Worm (Caenorhabditis elegans): ENCODE measurements around the gene srlf-10.

Gene srlf-10

ce11 chrIII:13405504-13405903 lies 3.5 kb downstream of the srlf-10 start, which contains the start of gene nas-1:
Gene nas-1 (plus strand): TSS chrIII:13405804.
- TF ChIP-seq ztf-23 (GFP tag; IDR thresholded peaks at IDR 0.05), result no peak
- TF ChIP-seq flt-1 (GFP tag; IDR thresholded peaks at IDR 0.05), result no peak
- no peak for TF ChIP-seq ref-1 (GFP tag; conservative IDR thresholded peaks at IDR 0.05)
- TF ChIP-seq ztf-29 (GFP tag; IDR thresholded peaks at IDR 0.05), result no peak
- no peak for TF ChIP-seq cog-1 (tag; optimal IDR thresholded peaks at IDR 0.05)
- no peak for TF ChIP-seq med-1 (GFP tag; optimal IDR thresholded peaks at IDR 0.05; ENCODE audit: insufficient read depth)
- no peak for TF ChIP-seq T22C8.4 (GFP tag; IDR thresholded peaks at IDR 0.05)
- TF ChIP-seq tab-1 (GFP tag; IDR thresholded peaks at IDR 0.05), result no peak
- TF ChIP-seq klf-2 (GFP tag; conservative IDR thresholded peaks at IDR 0.05), result no peak

- TF ChIP-seq flt-1 (GFP tag; IDR thresholded peaks at IDR 0.05) (no peak), ref-1 (GFP tag; conservative IDR thresholded peaks at IDR 0.05) (no peak), tab-1 (GFP tag; IDR thresholded peaks at IDR 0.05) (no peak), T22C8.4 (GFP tag; IDR thresholded peaks at IDR 0.05) (no peak), cog-1 (tag; optimal IDR thresholded peaks at IDR 0.05) (no peak), ztf-29 (GFP tag; IDR thresholded peaks at IDR 0.05) (no peak), ztf-23 (GFP tag; IDR thresholded peaks at IDR 0.05) (no peak), med-1 (GFP tag; optimal IDR thresholded peaks at IDR 0.05; ENCODE audit: insufficient read depth) (no peak), klf-2 (GFP tag; conservative IDR thresholded peaks at IDR 0.05) (no peak)
These were observed 7.5 kb downstream of the srlf-10 start, which contains the start of gene myo-6 for ce11 chrIII:13409498-13409897. Gene myo-6 (plus strand): TSS chrIII:13409798.

ce11 chrIII:13411202-13411601 lies 9.2 kb downstream of the srlf-10 start:
- TF ChIP-seq med-1 (GFP tag; optimal IDR thresholded peaks at IDR 0.05; ENCODE audit: insufficient read depth), result no peak
- TF ChIP-seq flt-1 (GFP tag; IDR thresholded peaks at IDR 0.05), result no peak
- no peak for TF ChIP-seq cog-1 (tag; optimal IDR thresholded peaks at IDR 0.05)
- no peak for TF ChIP-seq T22C8.4 (GFP tag; IDR thresholded peaks at IDR 0.05)
- no peak for TF ChIP-seq ztf-29 (GFP tag; IDR thresholded peaks at IDR 0.05)
- no peak for TF ChIP-seq klf-2 (GFP tag; conservative IDR thresholded peaks at IDR 0.05)
- TF ChIP-seq tab-1 (GFP tag; IDR thresholded peaks at IDR 0.05), result no peak
- TF ChIP-seq ref-1 (GFP tag; conservative IDR thresholded peaks at IDR 0.05), result no peak
- no peak for TF ChIP-seq ztf-23 (GFP tag; IDR thresholded peaks at IDR 0.05)

- TF ChIP-seq cog-1 (tag; optimal IDR thresholded peaks at IDR 0.05) (no peak), tab-1 (GFP tag; IDR thresholded peaks at IDR 0.05) (no peak), med-1 (GFP tag; optimal IDR thresholded peaks at IDR 0.05; ENCODE audit: insufficient read depth) (no peak), T22C8.4 (GFP tag; IDR thresholded peaks at IDR 0.05) (no peak), klf-2 (GFP tag; conservative IDR thresholded peaks at IDR 0.05) (no peak), ztf-29 (GFP tag; IDR thresholded peaks at IDR 0.05) (no peak), ref-1 (GFP tag; conservative IDR thresholded peaks at IDR 0.05) (no peak), ztf-23 (GFP tag; IDR thresholded peaks at IDR 0.05) (no peak), flt-1 (GFP tag; IDR thresholded peaks at IDR 0.05) (no peak)
These were observed 17.0 kb downstream of the srlf-10 start for ce11 chrIII:13418975-13419374.

ce11 chrIII:13423414-13423813 lies 21.4 kb downstream of the srlf-10 start, which contains the start of gene exo-1:
Gene exo-1 (plus strand): TSS chrIII:13423514.
- no peak for TF ChIP-seq ref-1 (GFP tag; conservative IDR thresholded peaks at IDR 0.05)
- no peak for TF ChIP-seq klf-2 (GFP tag; conservative IDR thresholded peaks at IDR 0.05)

DNA sequence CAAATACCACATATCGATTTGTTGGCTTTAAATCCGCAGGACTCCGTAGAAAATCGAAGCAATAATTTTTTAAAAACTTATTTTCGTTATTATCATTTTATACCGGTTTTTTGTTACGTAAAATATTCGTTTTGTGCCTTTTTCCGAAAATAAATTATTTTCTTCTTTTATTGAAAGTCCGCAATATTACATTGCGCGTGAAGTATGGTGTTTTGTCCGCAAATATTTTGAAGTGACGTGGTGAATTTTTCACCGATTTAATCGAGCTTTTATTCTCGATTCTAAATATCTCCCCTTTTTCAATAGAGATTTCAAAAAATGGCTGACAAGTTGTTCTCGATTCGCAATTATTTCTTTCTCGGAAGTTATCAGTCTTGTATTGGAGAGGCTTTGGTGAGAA lies 24.0 kb downstream of the srlf-10 start, which contains the start of gene cope-1:
Gene cope-1 (plus strand): TSS at position 229 of the 400 bp plus-strand sequence.
- TF ChIP-seq med-1 (GFP tag; optimal IDR thresholded peaks at IDR 0.05; ENCODE audit: insufficient read depth) (no peak), tab-1 (GFP tag; IDR thresholded peaks at IDR 0.05) (no peak), T22C8.4 (GFP tag; IDR thresholded peaks at IDR 0.05) (no peak), ztf-29 (GFP tag; IDR thresholded peaks at IDR 0.05) (no peak), cog-1 (tag; optimal IDR thresholded peaks at IDR 0.05) (no peak), ref-1 (GFP tag; conservative IDR thresholded peaks at IDR 0.05) (no peak)

ce11 chrIII:13427817-13428216 lies 25.8 kb downstream of the srlf-10 start:
- no peak for TF ChIP-seq flt-1 (GFP tag; IDR thresholded peaks at IDR 0.05)
- no peak for TF ChIP-seq cog-1 (tag; optimal IDR thresholded peaks at IDR 0.05)
- TF ChIP-seq med-1 (GFP tag; optimal IDR thresholded peaks at IDR 0.05; ENCODE audit: insufficient read depth), result no peak
- TF ChIP-seq T22C8.4 (GFP tag; IDR thresholded peaks at IDR 0.05), result no peak
- no peak for TF ChIP-seq tab-1 (GFP tag; IDR thresholded peaks at IDR 0.05)
- no peak for TF ChIP-seq ref-1 (GFP tag; conservative IDR thresholded peaks at IDR 0.05)
- TF ChIP-seq ztf-29 (GFP tag; IDR thresholded peaks at IDR 0.05), result no peak

DNA sequence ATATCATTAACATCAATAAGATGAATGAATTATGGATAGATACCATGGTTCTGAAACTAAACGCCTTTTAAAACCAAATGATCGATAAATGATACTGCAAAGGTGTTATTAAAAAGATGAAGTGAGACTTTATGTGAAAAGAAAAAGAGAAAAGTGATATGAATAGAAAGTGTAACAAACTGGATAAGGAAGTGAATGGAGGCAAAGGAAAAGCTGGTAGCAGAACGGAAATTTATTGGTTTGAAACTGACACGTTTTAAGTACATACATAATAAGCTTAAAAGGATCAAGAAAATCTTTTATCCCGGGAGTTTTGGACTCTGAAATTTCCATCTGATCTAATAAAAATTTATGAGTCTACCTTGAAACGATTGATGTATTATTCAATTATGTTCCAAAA lies 27.7 kb downstream of the srlf-10 start, which contains the start of gene bli-5:
Gene bli-5 (minus strand): TSS at position 101 of the 400 bp plus-strand sequence.
- TF ChIP-seq cog-1 (tag; optimal IDR thresholded peaks at IDR 0.05), result no peak
- no peak for TF ChIP-seq ref-1 (GFP tag; conservative IDR thresholded peaks at IDR 0.05)

DNA sequence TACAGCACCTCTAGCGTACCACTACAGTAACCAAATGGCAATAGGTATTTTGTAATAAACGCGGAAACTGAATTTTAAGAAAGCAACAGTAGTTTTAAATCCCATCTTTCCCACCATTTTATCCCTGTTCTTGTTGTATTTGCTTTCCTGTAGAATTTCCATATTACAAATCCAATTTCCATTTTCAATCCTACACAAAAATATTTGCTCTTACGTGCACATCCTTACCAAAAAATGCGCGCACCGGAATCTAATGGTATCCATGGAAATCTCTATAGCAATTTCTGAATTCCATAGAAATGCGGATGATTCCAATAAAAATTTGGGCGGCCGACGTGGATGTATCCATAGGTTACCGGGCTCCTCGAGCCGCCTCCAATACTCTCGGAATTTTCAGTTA lies 28.2 kb downstream of the srlf-10 start, which contains the start of gene trf-1:
Gene trf-1 (plus strand): TSS at position 301 of the 400 bp plus-strand sequence.
- TF ChIP-seq ztf-29 (GFP tag; IDR thresholded peaks at IDR 0.05) (no peak), ztf-23 (GFP tag; IDR thresholded peaks at IDR 0.05) (no peak), flt-1 (GFP tag; IDR thresholded peaks at IDR 0.05) (no peak), med-1 (GFP tag; optimal IDR thresholded peaks at IDR 0.05; ENCODE audit: insufficient read depth) (no peak), tab-1 (GFP tag; IDR thresholded peaks at IDR 0.05) (no peak), cog-1 (tag; optimal IDR thresholded peaks at IDR 0.05) (no peak), ref-1 (GFP tag; conservative IDR thresholded peaks at IDR 0.05) (no peak), klf-2 (GFP tag; conservative IDR thresholded peaks at IDR 0.05) (no peak), T22C8.4 (GFP tag; IDR thresholded peaks at IDR 0.05) (no peak)

ce11 chrIII:13434404-13434803 lies 32.4 kb downstream of the srlf-10 start, which contains the start of gene F45G2.7:
Gene F45G2.7 (minus strand): TSS chrIII:13434504.
- no peak for TF ChIP-seq tab-1 (GFP tag; IDR thresholded peaks at IDR 0.05)
- TF ChIP-seq ztf-29 (GFP tag; IDR thresholded peaks at IDR 0.05), result no peak
- TF ChIP-seq cog-1 (tag; optimal IDR thresholded peaks at IDR 0.05), result no peak
- TF ChIP-seq klf-2 (GFP tag; conservative IDR thresholded peaks at IDR 0.05), result no peak
- TF ChIP-seq med-1 (GFP tag; optimal IDR thresholded peaks at IDR 0.05; ENCODE audit: insufficient read depth), result no peak
- TF ChIP-seq flt-1 (GFP tag; IDR thresholded peaks at IDR 0.05), result no peak
- no peak for TF ChIP-seq T22C8.4 (GFP tag; IDR thresholded peaks at IDR 0.05)
- no peak for TF ChIP-seq ref-1 (GFP tag; conservative IDR thresholded peaks at IDR 0.05)
- no peak for TF ChIP-seq ztf-23 (GFP tag; IDR thresholded peaks at IDR 0.05)
